Worm (Caenorhabditis elegans): Measurements from ENCODE around the gene H23L24.4.

DNA sequence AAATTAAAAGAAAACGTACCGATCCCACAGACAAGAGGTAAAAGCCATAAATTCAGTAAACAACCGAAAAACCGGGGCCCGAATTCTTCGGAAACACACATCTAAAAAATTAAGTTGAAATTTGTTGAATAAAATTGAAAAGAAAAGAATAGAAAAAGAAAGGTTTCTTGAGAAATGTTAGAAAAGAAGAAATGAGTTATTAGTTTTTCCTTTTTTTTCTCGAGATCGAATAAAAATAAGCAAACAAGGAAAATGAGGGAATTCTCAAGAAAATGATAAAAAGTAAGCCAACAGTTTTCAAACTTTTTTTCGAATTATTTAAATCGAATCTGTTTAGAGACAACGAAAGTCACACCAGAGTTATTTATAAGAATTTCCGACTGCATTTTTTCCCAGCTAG, at the start of gene H23L24.4:
- TF ChIP-seq fkh-10 (GFP tag; optimal IDR thresholded peaks at IDR 0.05) (no peak), nhr-237 (tag; optimal IDR thresholded peaks at IDR 0.05) (no peak), lin-39 (tag; optimal IDR thresholded peaks at IDR 0.05) (no peak), nhr-23 (tag; optimal IDR thresholded peaks at IDR 0.05) (no peak), skn-1 (tag; optimal IDR thresholded peaks at IDR 0.05) (no peak), snpc-4 (tag; optimal IDR thresholded peaks at IDR 0.05) (no peak), ceh-16 (tag; optimal IDR thresholded peaks at IDR 0.05) (no peak), pqm-1 (tag; optimal IDR thresholded peaks at IDR 0.05) (no peak)

All from whole organism, L3 larva.